Worm (Caenorhabditis elegans) whole organism, early embryonic: ENCODE measurements around the gene srsx-10.

Source experiments
- flt-1 ChIP-seq: fragments of 200-800 bp; sonication (Bioruptor generic); IDR thresholded peaks from 2 replicates; pipeline ENCODE4 v1.3.6; 2022; ENCODE audit warnings: missing genetic modification characterization, missing compliant biosample characterization
- hmbx-1 ChIP-seq: sonication (generic microtip); optimal IDR thresholded peaks from 2 replicates; lab custom pipeline; 2016; ENCODE audit warnings: mild to moderate bottlenecking, missing genetic modification characterization, missing compliant biosample characterization
- hmg-4 ChIP-seq: fragments of 200-800 bp; sonication (Bioruptor generic); optimal IDR thresholded peaks from 2 replicates; lab custom pipeline; 2018; ENCODE audit warnings: mild to moderate bottlenecking, missing genetic modification characterization, missing compliant biosample characterization

DNA sequence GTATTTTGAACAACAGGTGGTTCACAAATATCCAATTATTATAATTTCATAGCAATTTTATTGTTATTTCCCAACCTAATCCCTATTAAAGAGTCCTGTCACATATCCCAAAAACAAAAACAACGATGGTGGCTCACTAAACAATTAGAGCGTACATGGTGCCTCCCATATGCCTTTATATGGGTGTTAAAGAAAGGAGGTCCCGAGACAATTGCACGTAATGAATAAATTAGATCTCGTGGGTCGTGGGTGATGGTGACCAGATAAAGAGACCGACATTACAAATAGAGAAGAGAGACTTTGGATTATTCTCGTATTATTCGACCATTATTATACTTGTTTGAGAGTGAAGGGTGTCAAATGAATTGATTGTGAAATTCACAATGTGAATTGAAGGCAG, 7.3 kb downstream of the srsx-10 start:
- TF ChIP-seq hmbx-1 (tag; lab: Kevin White, UChicago), result no peak
- no peak for TF ChIP-seq hmg-4 (GFP tag; lab: Kevin White, UChicago)
- no peak for TF ChIP-seq flt-1 (GFP tag; lab: Robert Waterston, UW)
